Worm (Caenorhabditis elegans): ENCODE data around the gene C07D10.5.

C07D10.5 gene

ce11 chrII:7381142-7381611 lies at the start of gene C07D10.5:
Gene C07D10.5, plus strand, starts transcription at chrII:7381561.
- TF ChIP-seq ceh-36 (tag; optimal IDR thresholded peaks at IDR 0.05) (no peak), B0310.2 (tag; optimal IDR thresholded peaks at IDR 0.05) (no peak), ceh-13 (GFP tag; optimal IDR thresholded peaks at IDR 0.05) (no peak), flt-1 (GFP tag; IDR thresholded peaks at IDR 0.05) (no peak), tra-4 (tag; optimal IDR thresholded peaks at IDR 0.05) (no peak), pes-1 (GFP tag; IDR thresholded peaks at IDR 0.05) (no peak), hnd-1 (tag; optimal IDR thresholded peaks at IDR 0.05) (no peak), F13C5.2 (tag; optimal IDR thresholded peaks at IDR 0.05) (no peak)

ce11 chrII:7337469-7337893 lies 43.9 kb upstream of the C07D10.5 start:
- TF ChIP-seq sea-1 (GFP tag; conservative IDR thresholded peaks at IDR 0.05): no peak
- no peak for TF ChIP-seq tra-4 (tag; optimal IDR thresholded peaks at IDR 0.05)
- no peak for TF ChIP-seq pes-1 (GFP tag; IDR thresholded peaks at IDR 0.05)
- no peak for TF ChIP-seq tbx-37 (GFP tag; conservative IDR thresholded peaks at IDR 0.05)
- no peak for TF ChIP-seq ama-1 (optimal IDR thresholded peaks at IDR 0.05)
- no peak for TF ChIP-seq ceh-36 (tag; optimal IDR thresholded peaks at IDR 0.05)
- TF ChIP-seq ets-7 (tag; optimal IDR thresholded peaks at IDR 0.05): no peak
- TF ChIP-seq F13C5.2 (tag; optimal IDR thresholded peaks at IDR 0.05): no peak
- no peak for TF ChIP-seq B0310.2 (tag; optimal IDR thresholded peaks at IDR 0.05)
- TF ChIP-seq ceh-13 (GFP tag; optimal IDR thresholded peaks at IDR 0.05): no peak
- TF ChIP-seq hmg-4 (GFP tag; optimal IDR thresholded peaks at IDR 0.05): no peak
- no peak for TF ChIP-seq hnd-1 (tag; optimal IDR thresholded peaks at IDR 0.05)

ce11 chrII:7338995-7339394 lies 42.4 kb upstream of the C07D10.5 start, which contains the start of gene nhr-21:
Gene nhr-21, plus strand, starts transcription at chrII:7339229.
- TF ChIP-seq aly-1 (tag; optimal IDR thresholded peaks at IDR 0.05) (no peak), ets-7 (tag; optimal IDR thresholded peaks at IDR 0.05) (no peak), tbx-11 (GFP tag; IDR thresholded peaks at IDR 0.05) (no peak), hnd-1 (tag; optimal IDR thresholded peaks at IDR 0.05) (no peak), hmbx-1 (tag; optimal IDR thresholded peaks at IDR 0.05) (no peak), hmg-4 (GFP tag; optimal IDR thresholded peaks at IDR 0.05) (no peak), flt-1 (GFP tag; IDR thresholded peaks at IDR 0.05) (no peak), tbx-37 (GFP tag; conservative IDR thresholded peaks at IDR 0.05) (no peak), sea-1 (GFP tag; conservative IDR thresholded peaks at IDR 0.05) (no peak), ama-1 (optimal IDR thresholded peaks at IDR 0.05) (no peak), F13C5.2 (tag; optimal IDR thresholded peaks at IDR 0.05) (no peak), ceh-36 (tag; optimal IDR thresholded peaks at IDR 0.05) (no peak), tra-4 (tag; optimal IDR thresholded peaks at IDR 0.05) (no peak), B0310.2 (tag; optimal IDR thresholded peaks at IDR 0.05) (no peak)

- TF ChIP-seq sea-1 (GFP tag; conservative IDR thresholded peaks at IDR 0.05) (no peak), tbx-37 (GFP tag; conservative IDR thresholded peaks at IDR 0.05) (no peak), pes-1 (GFP tag; IDR thresholded peaks at IDR 0.05) (no peak), ets-7 (tag; optimal IDR thresholded peaks at IDR 0.05) (no peak)
Observed at ce11 chrII:7340703-7341102, 40.7 kb upstream of the C07D10.5 start.

- TF ChIP-seq aly-1 (tag; optimal IDR thresholded peaks at IDR 0.05) (no peak), ets-7 (tag; optimal IDR thresholded peaks at IDR 0.05) (no peak), hmbx-1 (tag; optimal IDR thresholded peaks at IDR 0.05) (no peak), tbx-37 (GFP tag; conservative IDR thresholded peaks at IDR 0.05) (no peak), tbx-11 (GFP tag; IDR thresholded peaks at IDR 0.05) (no peak), B0310.2 (tag; optimal IDR thresholded peaks at IDR 0.05) (no peak), ama-1 (optimal IDR thresholded peaks at IDR 0.05) (no peak)
Observed at ce11 chrII:7341572-7342303, 39.6 kb upstream of the C07D10.5 start.

DNA sequence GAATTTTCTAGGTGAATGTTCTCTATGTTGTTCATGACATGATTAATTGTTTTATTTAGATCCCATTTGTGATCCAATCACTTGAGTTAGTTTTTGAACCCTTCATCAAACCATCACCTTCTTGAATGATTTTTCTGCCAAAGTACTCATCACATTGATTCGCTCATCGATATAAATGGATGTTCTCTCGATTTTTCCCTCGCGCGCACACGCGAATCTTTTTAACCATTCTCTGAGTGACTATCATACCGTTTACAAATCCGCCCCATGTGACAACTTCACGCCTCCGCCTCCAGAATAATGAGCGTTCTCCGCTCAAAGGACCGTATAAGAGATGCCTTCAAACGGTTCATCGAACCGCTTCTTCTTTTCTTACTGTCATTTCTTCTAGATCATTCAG lies 38.5 kb upstream of the C07D10.5 start:
- TF ChIP-seq hnd-1 (tag; optimal IDR thresholded peaks at IDR 0.05) (no peak), scrt-1 (GFP tag; IDR thresholded peaks at IDR 0.05) (no peak), flt-1 (GFP tag; IDR thresholded peaks at IDR 0.05) (no peak), B0310.2 (tag; optimal IDR thresholded peaks at IDR 0.05) (no peak), aly-1 (tag; optimal IDR thresholded peaks at IDR 0.05) (no peak), hmg-4 (GFP tag; optimal IDR thresholded peaks at IDR 0.05) (no peak), sea-1 (GFP tag; conservative IDR thresholded peaks at IDR 0.05) (no peak), ceh-36 (tag; optimal IDR thresholded peaks at IDR 0.05) (no peak), hmbx-1 (tag; optimal IDR thresholded peaks at IDR 0.05) (no peak), tbx-11 (GFP tag; IDR thresholded peaks at IDR 0.05) (no peak), tbx-37 (GFP tag; conservative IDR thresholded peaks at IDR 0.05) (no peak), ama-1 (optimal IDR thresholded peaks at IDR 0.05) (no peak), pes-1 (GFP tag; IDR thresholded peaks at IDR 0.05) (no peak), F13C5.2 (tag; optimal IDR thresholded peaks at IDR 0.05) (no peak), tra-4 (tag; optimal IDR thresholded peaks at IDR 0.05) (no peak), ceh-13 (GFP tag; optimal IDR thresholded peaks at IDR 0.05) (no peak), ets-7 (tag; optimal IDR thresholded peaks at IDR 0.05) (no peak)

DNA sequence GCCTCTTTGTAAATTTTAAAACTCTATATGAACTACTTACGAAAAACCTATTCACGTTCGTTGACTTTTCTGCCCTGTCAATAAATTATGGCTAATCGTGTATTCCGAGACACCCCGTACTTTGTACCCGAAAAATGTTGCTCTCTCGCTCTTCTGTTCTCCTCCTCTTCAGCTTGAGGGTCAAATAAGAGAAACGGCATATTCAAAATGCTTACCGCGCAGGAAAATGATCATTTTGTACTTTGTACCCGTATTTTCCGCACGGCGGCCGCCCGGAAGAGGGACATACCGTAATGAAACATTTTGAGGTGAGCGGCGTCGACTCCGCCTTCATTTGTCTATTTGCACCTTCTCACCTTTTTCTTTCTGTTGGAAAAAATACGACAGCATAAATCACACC lies 37.7 kb upstream of the C07D10.5 start:
- TF ChIP-seq ama-1 (optimal IDR thresholded peaks at IDR 0.05) (no peak), F13C5.2 (tag; optimal IDR thresholded peaks at IDR 0.05) (no peak), tra-4 (tag; optimal IDR thresholded peaks at IDR 0.05) (no peak), aly-1 (tag; optimal IDR thresholded peaks at IDR 0.05) (no peak), hmg-4 (GFP tag; optimal IDR thresholded peaks at IDR 0.05) (no peak), hmbx-1 (tag; optimal IDR thresholded peaks at IDR 0.05) (no peak), ceh-13 (GFP tag; optimal IDR thresholded peaks at IDR 0.05) (no peak), tbx-37 (GFP tag; conservative IDR thresholded peaks at IDR 0.05) (no peak), hnd-1 (tag; optimal IDR thresholded peaks at IDR 0.05) (no peak), ets-7 (tag; optimal IDR thresholded peaks at IDR 0.05) (no peak), flt-1 (GFP tag; IDR thresholded peaks at IDR 0.05) (no peak), tbx-11 (GFP tag; IDR thresholded peaks at IDR 0.05) (no peak), pes-1 (GFP tag; IDR thresholded peaks at IDR 0.05) (no peak)

Measured in whole organism, early embryonic.